Worm (Caenorhabditis elegans): Measurements from ENCODE around the gene T05H4.3.

DNA sequence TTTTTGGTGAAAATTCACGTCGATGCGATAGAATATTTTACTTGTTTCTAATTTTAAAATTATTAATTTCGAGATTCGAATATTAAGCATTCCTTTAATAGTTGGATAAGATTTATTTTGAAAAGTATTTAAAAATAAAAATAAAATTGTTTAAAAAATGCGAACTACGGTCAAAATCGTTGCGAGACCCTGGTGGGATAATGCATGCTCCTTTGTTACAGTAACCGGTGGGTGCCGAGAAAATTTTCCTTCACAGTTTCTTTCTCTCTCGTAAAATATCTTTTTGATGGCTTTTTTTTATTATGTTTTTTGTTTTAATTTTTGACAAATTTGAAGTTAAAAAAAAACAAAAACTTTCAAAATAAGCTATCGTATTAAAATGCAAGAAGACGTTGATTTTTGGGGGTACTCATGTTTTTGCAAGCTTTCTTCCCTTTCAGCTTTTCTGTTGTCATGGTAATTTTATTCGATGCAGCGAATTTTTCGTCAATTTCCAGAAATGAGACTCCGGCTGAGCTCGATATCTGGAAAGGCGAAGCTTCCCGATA, 54.5 kb downstream of the T05H4.3 start, which contains the start of gene dgtr-1:
- no peak for TF ChIP-seq tab-1 (GFP tag; IDR thresholded peaks at IDR 0.05)
- no peak for TF ChIP-seq med-1 (GFP tag; optimal IDR thresholded peaks at IDR 0.05; ENCODE audit: insufficient read depth)
- TF ChIP-seq flt-1 (GFP tag; IDR thresholded peaks at IDR 0.05) = no peak
